Worm (Caenorhabditis elegans) whole organism, midembryonic: Measurements from ENCODE around the gene nex-3.

Experiments
- T22C8.4 ChIP-seq: fragments of 200-800 bp; sonication (Bioruptor generic); IDR thresholded peaks from 2 replicates; pipeline ENCODE4 v1.3.6; 2022; ENCODE audit warnings: missing genetic modification characterization, missing compliant biosample characterization
- cog-1 ChIP-seq: sonication (generic microtip); optimal IDR thresholded peaks from 2 replicates; lab custom pipeline; 2016; ENCODE audit warnings: missing genetic modification characterization, missing compliant biosample characterization
- flt-1 ChIP-seq: fragments of 200-800 bp; sonication (Bioruptor generic); IDR thresholded peaks from 2 replicates; pipeline ENCODE4 v1.3.6; 2022; ENCODE audit warnings: missing genetic modification characterization, missing compliant biosample characterization
- klf-2 ChIP-seq: fragments of 200-800 bp; sonication (Bioruptor generic); conservative IDR thresholded peaks from 2 replicates; pipeline ENCODE4 v1.3.6; 2022; ENCODE audit warnings: missing genetic modification reagents, missing genetic modification characterization, missing compliant biosample characterization
- med-1 ChIP-seq: sonication (generic microtip); optimal IDR thresholded peaks from 2 replicates; lab custom pipeline; 2017; ENCODE audit warnings: missing genetic modification characterization, mild to moderate bottlenecking, missing compliant biosample characterization, antibody characterized with exemption, missing genetic modification reagents; ENCODE audit not compliant: insufficient read depth
- ref-1 ChIP-seq: fragments of 200-800 bp; sonication (Bioruptor generic); conservative IDR thresholded peaks from 2 replicates; pipeline ENCODE4 v1.3.6; 2022; ENCODE audit warnings: missing genetic modification reagents, missing genetic modification characterization, missing compliant biosample characterization
- tab-1 ChIP-seq: fragments of 200-800 bp; sonication (Bioruptor generic); IDR thresholded peaks from 2 replicates; pipeline ENCODE4 v1.3.6; 2022; ENCODE audit warnings: missing genetic modification characterization, missing compliant biosample characterization
- ztf-23 ChIP-seq: fragments of 200-800 bp; sonication (Bioruptor generic); IDR thresholded peaks from 2 replicates; pipeline ENCODE4 v1.3.6; 2022; ENCODE audit warnings: missing genetic modification reagents, missing genetic modification characterization, missing compliant biosample characterization
- ztf-29 ChIP-seq: fragments of 200-800 bp; sonication (Bioruptor generic); IDR thresholded peaks from 2 replicates; pipeline ENCODE4 v1.3.6; 2022; ENCODE audit warnings: missing genetic modification reagents, missing genetic modification characterization, missing compliant biosample characterization

The nex-3 gene

DNA sequence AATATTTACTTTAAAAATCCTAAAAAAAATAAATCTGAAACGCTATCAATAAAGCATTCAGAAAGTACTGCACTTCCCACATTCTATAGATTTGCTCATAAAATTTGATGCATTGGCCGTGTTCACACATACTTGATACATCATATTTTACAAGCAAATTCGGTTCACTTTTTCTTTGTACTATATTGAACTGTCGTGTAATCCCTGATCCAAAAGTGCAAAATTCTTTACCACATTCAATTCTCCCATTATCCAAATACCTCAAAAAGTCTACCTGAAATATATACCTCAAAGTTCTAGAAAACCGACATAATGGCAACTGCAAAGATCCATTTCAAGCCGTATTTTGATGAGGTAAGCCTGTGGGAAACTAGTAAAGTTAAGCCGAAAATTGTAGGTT lies at the start of gene nex-3:
Gene nex-3, plus strand, starts transcription at position 301 of the 400 bp plus-strand sequence.
- TF ChIP-seq ztf-23 = no peak
- TF ChIP-seq med-1 (GFP tag; lab: Kevin White, UChicago) = no peak
- TF ChIP-seq ztf-29 = no peak

DNA sequence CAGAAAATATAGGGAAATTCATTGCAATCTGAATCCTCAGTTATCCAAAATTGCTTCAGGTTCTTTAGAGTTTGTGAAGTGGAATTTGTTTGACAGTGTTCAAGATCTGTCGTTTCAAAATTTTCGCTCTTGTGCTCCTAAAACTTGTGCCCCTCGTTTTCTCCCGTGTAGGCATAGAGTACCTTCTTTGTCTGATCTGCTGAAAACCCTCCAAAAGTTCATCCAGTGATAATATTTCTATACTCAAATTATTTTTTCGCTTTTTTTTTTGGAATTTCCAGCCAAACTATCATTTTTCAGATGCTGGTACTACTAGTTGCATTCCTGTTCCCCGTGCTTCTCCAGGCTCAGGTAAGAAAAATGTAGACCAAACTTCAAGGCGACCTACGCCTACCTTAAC lies 47.4 kb upstream of the nex-3 start, which contains the start of gene R07E5.4:
Gene R07E5.4, plus strand, starts transcription at position 301 of the 400 bp plus-strand sequence.
- TF ChIP-seq flt-1 (no peak), ztf-23 (no peak), tab-1 (GFP tag; lab: Robert Waterston, UW) (no peak), klf-2 (GFP tag; lab: Robert Waterston, UW) (no peak), T22C8.4 (GFP tag; lab: Robert Waterston, UW) (no peak), ztf-29 (no peak), ref-1 (GFP tag; lab: Robert Waterston, UW) (no peak), cog-1 (no peak), med-1 (GFP tag; lab: Kevin White, UChicago) (no peak)

DNA sequence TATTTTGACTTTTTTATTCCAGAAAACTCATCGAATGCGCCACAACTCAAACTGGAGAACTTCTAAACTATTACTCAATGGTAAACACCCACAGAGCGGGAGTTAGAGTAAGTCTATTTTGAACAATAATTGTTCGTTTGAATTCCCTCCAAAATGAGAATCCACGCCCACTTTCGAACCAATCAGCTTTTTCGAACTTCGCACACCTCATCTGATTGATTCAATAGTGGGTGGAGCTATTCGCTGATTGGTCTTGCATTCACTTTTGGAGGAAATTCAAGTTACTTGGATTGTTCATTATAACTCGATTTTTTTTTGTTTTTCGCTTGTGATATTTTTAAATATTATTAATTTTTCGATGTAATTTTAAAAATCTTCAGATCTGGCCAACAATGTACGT lies 46.0 kb upstream of the nex-3 start:
- TF ChIP-seq med-1 (GFP tag; lab: Kevin White, UChicago) (no peak), ztf-23 (no peak), ref-1 (GFP tag; lab: Robert Waterston, UW) (no peak), flt-1 (no peak), ztf-29 (no peak), klf-2 (GFP tag; lab: Robert Waterston, UW) (no peak), tab-1 (GFP tag; lab: Robert Waterston, UW) (no peak), T22C8.4 (GFP tag; lab: Robert Waterston, UW) (no peak), cog-1 (no peak)

DNA sequence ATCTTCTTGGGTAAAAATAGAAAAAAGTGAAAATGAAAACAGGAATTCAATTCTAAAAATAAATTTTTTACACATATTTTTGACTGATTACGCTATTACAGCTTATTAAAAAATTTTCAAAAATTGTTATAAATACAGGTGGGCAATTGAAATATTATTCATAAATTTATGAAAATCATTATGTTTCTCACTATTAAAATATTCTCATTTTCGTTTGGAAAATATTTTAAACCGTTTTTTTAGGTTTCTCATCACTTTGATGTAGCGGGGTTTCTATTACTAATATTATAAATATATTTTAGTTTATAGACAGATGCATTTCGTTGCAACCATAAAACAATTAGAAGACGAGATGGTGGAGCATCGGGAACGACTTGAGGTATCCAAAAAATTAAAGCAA lies 44.8 kb upstream of the nex-3 start, which contains the start of gene R07E5.5:
Gene R07E5.5, plus strand, starts transcription at position 301 of the 400 bp plus-strand sequence.
- no peak for TF ChIP-seq klf-2 (GFP tag; lab: Robert Waterston, UW)
- TF ChIP-seq T22C8.4 (GFP tag; lab: Robert Waterston, UW) = no peak
- no peak for TF ChIP-seq tab-1 (GFP tag; lab: Robert Waterston, UW)
- TF ChIP-seq flt-1 = no peak
- no peak for TF ChIP-seq ztf-23
- TF ChIP-seq cog-1 = no peak
- no peak for TF ChIP-seq med-1 (GFP tag; lab: Kevin White, UChicago)
- TF ChIP-seq ztf-29 = no peak
- no peak for TF ChIP-seq ref-1 (GFP tag; lab: Robert Waterston, UW)

DNA sequence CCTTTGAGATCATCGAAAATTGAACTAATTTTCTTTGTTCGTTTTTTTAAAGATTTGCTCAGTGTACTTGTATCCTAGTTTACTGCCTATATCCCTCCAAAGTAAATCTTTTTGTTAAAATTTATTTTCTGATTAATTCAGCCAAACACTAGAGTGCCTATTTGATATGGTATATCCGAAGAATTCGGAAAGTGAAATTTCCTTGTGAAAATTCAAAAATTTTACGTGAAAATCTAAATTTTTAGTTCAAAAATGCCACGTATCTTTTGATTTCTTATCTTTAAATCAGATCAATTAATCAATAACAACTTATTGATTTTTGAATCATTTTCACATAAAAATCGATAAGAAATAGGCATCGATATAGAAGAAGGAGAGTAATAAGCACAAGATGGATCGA lies 43.4 kb upstream of the nex-3 start, which contains the start of gene R07E5.6:
Gene R07E5.6, plus strand, starts transcription at position 301 of the 400 bp plus-strand sequence.
- no peak for TF ChIP-seq med-1 (GFP tag; lab: Kevin White, UChicago)
- no peak for TF ChIP-seq klf-2 (GFP tag; lab: Robert Waterston, UW)
- TF ChIP-seq ref-1 (GFP tag; lab: Robert Waterston, UW) = no peak
- no peak for TF ChIP-seq ztf-29
- TF ChIP-seq flt-1 = no peak
- TF ChIP-seq ztf-23 = no peak
- no peak for TF ChIP-seq cog-1
- TF ChIP-seq T22C8.4 (GFP tag; lab: Robert Waterston, UW) = no peak
- no peak for TF ChIP-seq tab-1 (GFP tag; lab: Robert Waterston, UW)

DNA sequence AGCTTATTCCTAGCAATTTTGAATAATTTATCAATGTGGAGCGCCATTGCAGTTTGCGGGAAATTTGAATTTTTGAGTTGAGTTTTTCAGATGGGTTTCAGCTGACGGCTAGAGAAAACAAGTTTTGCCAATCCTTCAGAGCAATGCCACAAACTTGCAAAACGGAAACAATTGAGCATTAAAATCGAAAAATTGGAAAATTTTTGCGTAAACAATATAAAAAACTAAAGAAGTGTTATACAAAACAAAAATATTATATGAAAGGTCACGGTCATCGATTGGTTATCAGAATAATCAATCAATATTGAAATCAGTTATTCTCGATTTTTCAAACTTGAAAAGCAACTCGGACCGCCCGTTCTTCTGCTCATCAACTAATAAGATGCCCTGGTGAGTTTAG lies 40.7 kb upstream of the nex-3 start, which contains the start of gene R07E5.15:
Gene R07E5.15, plus strand, starts transcription at position 301 of the 400 bp plus-strand sequence.
- TF ChIP-seq ztf-23 (no peak), flt-1 (no peak), klf-2 (GFP tag; lab: Robert Waterston, UW) (no peak), med-1 (GFP tag; lab: Kevin White, UChicago) (no peak), ztf-29 (no peak), cog-1 (no peak), tab-1 (GFP tag; lab: Robert Waterston, UW) (no peak), T22C8.4 (GFP tag; lab: Robert Waterston, UW) (no peak), ref-1 (GFP tag; lab: Robert Waterston, UW) (no peak)

DNA sequence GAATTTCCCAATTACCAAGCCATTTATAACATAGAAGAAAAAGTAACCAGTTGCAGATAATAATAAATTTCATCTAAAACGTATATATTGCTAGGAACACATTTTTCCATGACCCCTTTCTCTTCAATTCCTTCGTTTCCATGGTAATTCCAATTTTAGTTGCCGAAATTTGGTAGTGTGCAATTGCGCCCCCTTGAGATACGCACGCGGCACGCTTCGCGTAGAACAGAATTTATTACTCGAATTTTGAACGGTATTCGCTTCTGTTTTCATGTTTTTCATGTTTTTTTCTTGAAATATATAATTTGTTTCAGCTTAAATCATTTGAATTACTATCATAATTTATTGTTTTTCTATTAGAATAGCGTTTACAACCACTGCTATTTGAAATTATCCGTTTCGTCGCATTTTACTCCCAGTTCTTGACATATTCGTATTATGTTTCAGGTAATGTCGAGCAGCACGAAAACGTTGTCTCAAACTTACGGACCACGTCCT lies 37.5 kb upstream of the nex-3 start, which contains the start of the genes R07E5.17 and snfc-5:
Gene R07E5.17, minus strand, starts transcription at position 98 of the 498 bp plus-strand sequence.
Gene snfc-5, plus strand, starts transcription at position 448 of the 498 bp plus-strand sequence.
- no peak for TF ChIP-seq ztf-29
- TF ChIP-seq ref-1 (GFP tag; lab: Robert Waterston, UW) = no peak
- TF ChIP-seq tab-1 (GFP tag; lab: Robert Waterston, UW) = no peak
- TF ChIP-seq cog-1 = no peak
- no peak for TF ChIP-seq flt-1
- TF ChIP-seq T22C8.4 (GFP tag; lab: Robert Waterston, UW) = no peak
- TF ChIP-seq ztf-23 = no peak
- no peak for TF ChIP-seq med-1 (GFP tag; lab: Kevin White, UChicago)
- TF ChIP-seq klf-2 (GFP tag; lab: Robert Waterston, UW) = no peak

DNA sequence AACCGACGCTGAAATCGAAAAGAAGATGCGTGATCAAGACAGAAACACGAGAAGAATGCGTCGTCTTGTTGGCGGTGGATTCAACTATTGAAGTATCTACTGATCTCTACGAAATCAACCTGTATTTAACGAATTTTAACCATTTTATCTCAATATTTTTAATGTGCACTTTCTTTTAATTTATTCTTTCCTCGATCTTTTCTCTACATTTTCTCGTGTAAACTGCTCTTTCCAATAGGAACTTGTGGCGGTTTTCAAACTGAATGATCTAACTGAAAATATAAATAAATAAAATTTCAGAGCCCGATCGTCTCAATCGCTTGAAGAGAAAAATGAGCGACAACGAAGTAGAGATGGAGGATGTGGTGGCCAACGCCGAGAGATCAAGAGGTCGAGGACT lies 35.9 kb upstream of the nex-3 start, which contains the start of gene rnp-4:
Gene rnp-4, plus strand, starts transcription at position 301 of the 400 bp plus-strand sequence.
- TF ChIP-seq T22C8.4 (GFP tag; lab: Robert Waterston, UW) (no peak), med-1 (GFP tag; lab: Kevin White, UChicago) (no peak), cog-1 (no peak), ref-1 (GFP tag; lab: Robert Waterston, UW) (no peak), ztf-29 (no peak), flt-1 (no peak), tab-1 (GFP tag; lab: Robert Waterston, UW) (no peak), ztf-23 (no peak)

DNA sequence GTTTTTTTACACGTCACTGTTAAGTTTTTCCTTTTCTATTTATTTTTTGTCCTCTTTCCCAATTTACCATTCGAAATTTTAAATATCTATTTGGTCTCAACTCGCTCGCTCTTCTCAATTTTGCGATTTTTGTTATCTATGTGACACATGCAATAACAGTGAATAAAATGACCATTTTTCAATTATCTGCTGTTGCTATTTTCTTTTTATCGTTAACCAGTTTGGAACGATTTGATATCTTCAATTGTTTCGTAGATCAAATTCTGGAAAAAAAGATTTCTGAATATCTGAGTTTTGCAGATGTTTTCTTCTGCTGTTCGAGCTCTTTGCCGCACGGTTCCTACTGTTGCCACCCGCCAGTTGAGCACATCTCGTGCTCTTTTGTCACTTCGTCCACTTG lies 34.7 kb upstream of the nex-3 start, which contains the start of gene prdx-3:
Gene prdx-3, plus strand, starts transcription at position 301 of the 400 bp plus-strand sequence.
- TF ChIP-seq ztf-29 = no peak
- no peak for TF ChIP-seq ref-1 (GFP tag; lab: Robert Waterston, UW)
- no peak for TF ChIP-seq klf-2 (GFP tag; lab: Robert Waterston, UW)
- no peak for TF ChIP-seq ztf-23
- no peak for TF ChIP-seq flt-1
- no peak for TF ChIP-seq T22C8.4 (GFP tag; lab: Robert Waterston, UW)
- TF ChIP-seq tab-1 (GFP tag; lab: Robert Waterston, UW) = no peak
- TF ChIP-seq cog-1 = no peak
- TF ChIP-seq med-1 (GFP tag; lab: Kevin White, UChicago) = no peak

DNA sequence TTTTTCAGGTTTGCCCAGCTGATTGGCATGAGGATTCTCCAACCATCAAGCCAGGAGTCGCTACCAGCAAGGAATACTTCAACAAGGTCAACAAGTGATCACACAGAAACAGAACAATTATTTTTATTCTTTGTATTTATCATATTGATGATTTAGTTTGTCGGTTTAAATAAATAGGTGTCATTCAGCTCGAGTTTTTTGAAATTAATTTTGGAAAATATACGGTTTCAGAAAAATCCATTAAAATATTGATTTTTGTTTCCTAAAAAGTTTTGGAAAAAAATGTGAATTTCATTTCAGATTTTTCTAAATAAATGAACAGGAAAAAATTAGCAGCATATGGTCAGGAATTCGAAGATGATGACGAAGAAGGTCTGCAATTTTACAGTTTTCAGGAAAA lies 33.6 kb upstream of the nex-3 start, which contains the start of gene gpch-1:
Gene gpch-1, plus strand, starts transcription at position 301 of the 400 bp plus-strand sequence.
- TF ChIP-seq T22C8.4 (GFP tag; lab: Robert Waterston, UW) (no peak), klf-2 (GFP tag; lab: Robert Waterston, UW) (no peak), ztf-23 (no peak), tab-1 (GFP tag; lab: Robert Waterston, UW) (no peak), ref-1 (GFP tag; lab: Robert Waterston, UW) (no peak), cog-1 (no peak), flt-1 (no peak), ztf-29 (no peak)
